Fruit fly (Drosophila melanogaster): Measurements from ENCODE around the gene CG15456.
A peak's percentile ranks its signal among the peaks of the same experiment; 100 is the strongest.

The CG15456 gene

dm6 chrX:20434534-20434933 is 7.7 kb upstream of the CG15456 start (continued):
- TF ChIP-seq BtbVII (GFP tag; optimal IDR thresholded peaks at IDR 0.05) (peak; percentile 28), CG12071 (GFP tag; optimal IDR thresholded peaks at IDR 0.05) (no peak), CG34376 (GFP tag; optimal IDR thresholded peaks at IDR 0.05) (peak; percentile 35), pum (GFP tag; optimal IDR thresholded peaks at IDR 0.05) (peak; percentile 11), gro (GFP tag; optimal IDR thresholded peaks at IDR 0.05) (peak; percentile 5), Med (GFP tag) (peak; percentile 83), Hand (GFP tag; optimal IDR thresholded peaks at IDR 0.05) (peak; percentile 24), B-H2 (GFP tag; optimal IDR thresholded peaks at IDR 0.05) (peak; percentile 12), schlank (tag; optimal IDR thresholded peaks at IDR 0.05) (peak; percentile 5), lab (GFP tag; optimal IDR thresholded peaks at IDR 0.05) (peak; percentile 69), lmd (GFP tag; IDR thresholded peaks at IDR 0.05) (peak; percentile 45; the same call in 1 of the 2 replicates), CG17802 (tag; optimal IDR thresholded peaks at IDR 0.05) (no peak), lilli (GFP tag; optimal IDR thresholded peaks at IDR 0.05) (peak; percentile 49), Rfx (GFP tag; IDR thresholded peaks at IDR 0.05) (0 out of 2 replicates have a peak, but pooled peaks have one; percentile 7), ase (GFP tag; IDR thresholded peaks at IDR 0.05) (no peak), sob (GFP tag; IDR thresholded peaks at IDR 0.05) (0 out of 2 replicates have a peak, but pooled peaks have one; percentile 33), CG7372 (GFP tag; IDR thresholded peaks at IDR 0.05) (no peak), Gug (GFP tag; IDR thresholded peaks at IDR 0.05) (0 out of 4 replicates have a peak, but pooled peaks have one; percentile 16), Atf6 (GFP tag; IDR thresholded peaks at IDR 0.05) (peak; percentile 60), gem (tag; optimal IDR thresholded peaks at IDR 0.05) (peak; percentile 42), CG13424 (tag; optimal IDR thresholded peaks at IDR 0.05) (peak; percentile 48), CG30403 (GFP tag; optimal IDR thresholded peaks at IDR 0.05) (peak; percentile 22), Deaf1 (tag; optimal IDR thresholded peaks at IDR 0.05) (peak; percentile 2), CG17385 (GFP tag; optimal IDR thresholded peaks at IDR 0.05) (peak; percentile 37), CG12391 (tag; optimal IDR thresholded peaks at IDR 0.05) (peak; percentile 15), bsh (GFP tag; optimal IDR thresholded peaks at IDR 0.05) (no peak), HmgZ (tag; optimal IDR thresholded peaks at IDR 0.05) (peak; percentile 43), Xbp1 (GFP tag; optimal IDR thresholded peaks at IDR 0.05) (peak; percentile 28), row (GFP tag; IDR thresholded peaks at IDR 0.05) (peak; percentile 53; the same call in 2 of the 3 replicates), CG15269 (tag; optimal IDR thresholded peaks at IDR 0.05) (peak; percentile 45), Sox102F (GFP tag; optimal IDR thresholded peaks at IDR 0.05) (peak; percentile 33), CG6272 (GFP tag; IDR thresholded peaks at IDR 0.05) (no peak), CG10462 (GFP tag; optimal IDR thresholded peaks at IDR 0.05) (no peak), al (GFP tag; IDR thresholded peaks at IDR 0.05) (no peak), Meics (GFP tag; optimal IDR thresholded peaks at IDR 0.05) (peak; percentile 57), HHEX (GFP tag; optimal IDR thresholded peaks at IDR 0.05) (peak; percentile 23), Ets65A (GFP tag) (peak; percentile 83), CG9817 (tag; optimal IDR thresholded peaks at IDR 0.05) (peak; percentile 40), CG10147 (GFP tag; optimal IDR thresholded peaks at IDR 0.05) (peak; percentile 17), sug (tag; optimal IDR thresholded peaks at IDR 0.05) (peak; percentile 27), Dbx (GFP tag; IDR thresholded peaks at IDR 0.05) (0 out of 3 replicates have a peak, but pooled peaks have one; percentile 31), ems (GFP tag; optimal IDR thresholded peaks at IDR 0.05) (peak; percentile 11), grau (tag; optimal IDR thresholded peaks at IDR 0.05) (peak; percentile 44), Myb (GFP tag; optimal IDR thresholded peaks at IDR 0.05) (peak; percentile 0), CG9932 (GFP tag; IDR thresholded peaks at IDR 0.05) (peak; percentile 31), CG17912 (GFP tag; optimal IDR thresholded peaks at IDR 0.05) (no peak), Oli (tag; optimal IDR thresholded peaks at IDR 0.05) (peak; percentile 19), bab2 (GFP tag; optimal IDR thresholded peaks at IDR 0.05) (peak; percentile 10), CG13296 (GFP tag; optimal IDR thresholded peaks at IDR 0.05) (peak; percentile 45), unc-4 (GFP tag; IDR thresholded peaks at IDR 0.05; ENCODE audit: partially characterized antibody) (no peak)

All from whole organism, embryonic.